Fruit fly (Drosophila melanogaster) Kc167 (cell line): ENCODE data around the gene Mst27D.

Experiments used
- Sin3A ChIP-seq: fragments of >200 bp; optimal IDR thresholded peaks from 2 replicates; lab custom pipeline; 2018; ENCODE audit warnings: missing external identifiers
- h ChIP-seq: fragments of >200 bp; optimal IDR thresholded peaks from 3 replicates; lab custom pipeline; 2018; ENCODE audit warnings: missing external identifiers
- psq ChIP-seq: fragments of >200 bp; optimal IDR thresholded peaks from 2 replicates; lab custom pipeline; 2017; ENCODE audit warnings: missing external identifiers

dm6 chr2L:7081307-7081706 lies 20.7 kb upstream of the Mst27D start:
- TF ChIP-seq h (lab: Kevin White, UChicago) = no peak
- no peak for TF ChIP-seq psq
- TF ChIP-seq Sin3A (lab: Kevin White, UChicago) = no peak
